Fruit fly (Drosophila melanogaster) whole organism, embryonic: ENCODE results near the gene HemK2.

Source experiments
- BEAF-32 ChIP-seq: fragments of 200-800 bp; sonication (Bioruptor generic); optimal IDR thresholded peaks from 3 replicates; lab custom pipeline; 2017; ENCODE audit warnings: missing biosample characterization, missing genetic modification characterization, mild to moderate bottlenecking, moderate library complexity, missing genetic modification reagents
- Bteb2 ChIP-seq: fragments of 200-800 bp; sonication (Bioruptor generic); optimal IDR thresholded peaks from 2 replicates; lab custom pipeline; 2016; ENCODE audit warnings: missing biosample characterization, missing genetic modification characterization
- CG10147 ChIP-seq: fragments of 200-800 bp; sonication (Bioruptor generic); optimal IDR thresholded peaks from 2 replicates; lab custom pipeline; 2019; ENCODE audit warnings: missing biosample characterization, mild to moderate bottlenecking, missing genetic modification characterization, moderate library complexity
- CG10274 ChIP-seq: fragments of 200-800 bp; sonication (Bioruptor generic); optimal IDR thresholded peaks from 3 replicates; lab custom pipeline; 2017; ENCODE audit warnings: missing biosample characterization, mild to moderate bottlenecking, missing genetic modification characterization
- CG11085 ChIP-seq: fragments of 200-800 bp; sonication (Bioruptor generic); IDR thresholded peaks from 2 replicates; pipeline ENCODE4 v1.3.6; 2022; ENCODE audit warnings: missing biosample characterization, missing genetic modification characterization
- CG12219 ChIP-seq: fragments of 200-800 bp; sonication (Bioruptor generic); optimal IDR thresholded peaks from 3 replicates; lab custom pipeline; 2018; ENCODE audit warnings: missing biosample characterization, mild to moderate bottlenecking, missing genetic modification characterization
- CG12942 ChIP-seq: fragments of 200-800 bp; sonication (Bioruptor generic); optimal IDR thresholded peaks from 3 replicates; lab custom pipeline; 2016; ENCODE audit warnings: missing biosample characterization, missing genetic modification characterization
- CG14667 ChIP-seq: fragments of 200-800 bp; sonication (Bioruptor generic); IDR thresholded peaks from 2 replicates; pipeline ENCODE4 v1.3.6; 2022; ENCODE audit warnings: missing biosample characterization, missing genetic modification characterization
- CG15514 ChIP-seq: fragments of 200-800 bp; sonication (Bioruptor generic); optimal IDR thresholded peaks from 3 replicates; lab custom pipeline; 2017; ENCODE audit warnings: missing biosample characterization, missing genetic modification characterization, mild to moderate bottlenecking, moderate library complexity, missing genetic modification reagents
- CG17385 ChIP-seq: fragments of 200-800 bp; sonication (Bioruptor generic); optimal IDR thresholded peaks from 3 replicates; lab custom pipeline; 2018; ENCODE audit warnings: missing biosample characterization, mild to moderate bottlenecking, missing genetic modification characterization
- CG17802 ChIP-seq: fragments of 200-800 bp; sonication (Bioruptor generic); optimal IDR thresholded peaks from 2 replicates; lab custom pipeline; 2018; ENCODE audit warnings: missing biosample characterization, mild to moderate bottlenecking, missing genetic modification characterization, moderate library complexity
- CG2678 ChIP-seq: fragments of 200-800 bp; sonication (Bioruptor generic); optimal IDR thresholded peaks from 3 replicates; lab custom pipeline; 2019; ENCODE audit warnings: missing biosample characterization, mild to moderate bottlenecking, missing genetic modification characterization, moderate library complexity
- CG2712 ChIP-seq: fragments of 200-800 bp; optimal IDR thresholded peaks from 3 replicates; lab custom pipeline; 2019; ENCODE audit warnings: missing biosample characterization, mild to moderate bottlenecking, missing genetic modification characterization, moderate library complexity
- CG4360 ChIP-seq: fragments of 200-800 bp; sonication (Bioruptor generic); IDR thresholded peaks from 2 replicates; pipeline ENCODE4 v1.3.6; 2022; ENCODE audit warnings: missing biosample characterization, missing genetic modification characterization
- CG4707 ChIP-seq: fragments of 200-800 bp; sonication (Bioruptor generic); optimal IDR thresholded peaks from 2 replicates; lab custom pipeline; 2018; ENCODE audit warnings: missing biosample characterization, mild to moderate bottlenecking, missing genetic modification characterization, moderate library complexity
- CG4730 ChIP-seq: fragments of 200-800 bp; sonication (Bioruptor generic); IDR thresholded peaks from 2 replicates; pipeline ENCODE4 v1.3.6; 2022; ENCODE audit warnings: missing biosample characterization, missing genetic modification characterization
- CG8765 ChIP-seq: fragments of 200-800 bp; sonication (Bioruptor generic); IDR thresholded peaks from 2 replicates; pipeline ENCODE4 v1.3.6; 2022; ENCODE audit warnings: missing biosample characterization, missing genetic modification characterization
- CG9215 ChIP-seq: fragments of 200-800 bp; sonication (Bioruptor generic); IDR thresholded peaks from 2 replicates; pipeline ENCODE4 v1.3.6; 2022; ENCODE audit warnings: missing biosample characterization, missing genetic modification characterization
- CTCF ChIP-seq: fragments of 200-800 bp; sonication (Bioruptor generic); optimal IDR thresholded peaks from 2 replicates; lab custom pipeline; 2017; ENCODE audit warnings: missing biosample characterization, mild to moderate bottlenecking, missing genetic modification characterization, moderate library complexity
- Dad ChIP-seq: fragments of 200-800 bp; sonication (Bioruptor generic); optimal IDR thresholded peaks from 3 replicates; lab custom pipeline; 2016; ENCODE audit warnings: missing biosample characterization, missing genetic modification characterization
- Dek ChIP-seq: fragments of 200-800 bp; sonication (Bioruptor generic); optimal IDR thresholded peaks from 3 replicates; lab custom pipeline; 2019; ENCODE audit warnings: missing biosample characterization, mild to moderate bottlenecking, missing genetic modification characterization, moderate library complexity
- Dip2 ChIP-seq: fragments of 200-800 bp; sonication (Bioruptor generic); IDR thresholded peaks from 2 replicates; pipeline ENCODE4 v1.3.6; 2022; ENCODE audit warnings: missing biosample characterization, missing genetic modification characterization
- Doc3 ChIP-seq: fragments of 200-800 bp; sonication (Bioruptor generic); IDR thresholded peaks from 3 replicates; pipeline ENCODE4 v1.3.6; 2022; ENCODE audit warnings: missing biosample characterization, missing genetic modification characterization; ENCODE audit not compliant: partially characterized antibody
- Dref ChIP-seq: fragments of 200-800 bp; sonication (Bioruptor generic); IDR thresholded peaks from 2 replicates; pipeline ENCODE4 v1.3.6; 2022; ENCODE audit warnings: missing biosample characterization, missing genetic modification characterization
- Fer3 ChIP-seq: fragments of 200-800 bp; sonication (Bioruptor generic); optimal IDR thresholded peaks from 2 replicates; lab custom pipeline; 2018; ENCODE audit warnings: missing biosample characterization, mild to moderate bottlenecking, missing genetic modification characterization, moderate library complexity
- Gug ChIP-seq: fragments of 200-800 bp; sonication (Bioruptor generic); IDR thresholded peaks from 4 replicates; pipeline ENCODE4 v1.3.6; 2022; ENCODE audit warnings: missing biosample characterization, missing genetic modification characterization
- HHEX ChIP-seq: fragments of 200-800 bp; sonication (Bioruptor generic); optimal IDR thresholded peaks from 3 replicates; lab custom pipeline; 2017; ENCODE audit warnings: missing biosample characterization, mild to moderate bottlenecking, missing genetic modification characterization, missing genetic modification reagents
- Pdp1 ChIP-seq, 2 experiments: fragments of 200-800 bp; sonication (Bioruptor generic); optimal IDR thresholded peaks; 3 replicates each; lab custom pipeline; 2016; ENCODE audit warnings: missing biosample characterization in 2 of 2, missing genetic modification characterization in 2 of 2, mild to moderate bottlenecking in 1 of 2, moderate library complexity in 1 of 2
- TFAM ChIP-seq: fragments of 200-800 bp; sonication (Bioruptor generic); optimal IDR thresholded peaks from 2 replicates; lab custom pipeline; 2017; ENCODE audit warnings: missing biosample characterization, missing genetic modification characterization, inconsistent platforms
- abd-A ChIP-seq: fragments of 200-800 bp; sonication (Bioruptor generic); optimal IDR thresholded peaks from 3 replicates; lab custom pipeline; 2019; ENCODE audit warnings: missing biosample characterization, mild to moderate bottlenecking, missing genetic modification characterization, moderate library complexity
- ase ChIP-seq: fragments of 200-800 bp; sonication (Bioruptor generic); IDR thresholded peaks from 3 replicates; pipeline ENCODE4 v1.3.6; 2022; ENCODE audit warnings: missing biosample characterization, missing genetic modification characterization
- bcd ChIP-seq: fragments of 200-800 bp; sonication (Bioruptor generic); optimal IDR thresholded peaks from 2 replicates; lab custom pipeline; 2017; ENCODE audit warnings: missing biosample characterization, mild to moderate bottlenecking, missing genetic modification characterization
- chinmo ChIP-seq: fragments of 200-800 bp; sonication (Bioruptor generic); IDR thresholded peaks from 4 replicates; pipeline ENCODE4 v1.3.6; 2022; ENCODE audit warnings: missing biosample characterization, missing genetic modification characterization; ENCODE audit not compliant: partially characterized antibody
- crc ChIP-seq: fragments of 200-800 bp; sonication (Bioruptor generic); optimal IDR thresholded peaks from 2 replicates; lab custom pipeline; 2016; ENCODE audit warnings: missing biosample characterization, missing genetic modification characterization
- dmrt99B ChIP-seq: fragments of 200-800 bp; sonication (Bioruptor generic); optimal IDR thresholded peaks from 2 replicates; lab custom pipeline; 2018; ENCODE audit warnings: missing biosample characterization, mild to moderate bottlenecking, missing genetic modification characterization, moderate library complexity
- dpn ChIP-seq, 2 experiments: fragments of 200-800 bp; sonication (Bioruptor generic); optimal IDR thresholded peaks; 3 replicates each; lab custom pipeline; 2016; ENCODE audit warnings: missing biosample characterization in 2 of 2, missing genetic modification characterization in 2 of 2
- ham ChIP-seq: fragments of 200-800 bp; sonication (Bioruptor generic); IDR thresholded peaks from 2 replicates; pipeline ENCODE4 v1.3.6; 2022; ENCODE audit warnings: missing biosample characterization, missing genetic modification characterization
- kah ChIP-seq: fragments of 200-800 bp; sonication (Bioruptor generic); optimal IDR thresholded peaks from 2 replicates; lab custom pipeline; 2018; ENCODE audit warnings: missing biosample characterization, mild to moderate bottlenecking, missing genetic modification characterization
- lilli ChIP-seq: fragments of 200-800 bp; sonication (Bioruptor generic); optimal IDR thresholded peaks from 3 replicates; lab custom pipeline; 2016; ENCODE audit warnings: missing biosample characterization, missing genetic modification characterization
- lov ChIP-seq, 2 experiments: fragments of 200-800 bp in 1 of 2; fragments of >200 bp in 1 of 2; sonication (Bioruptor generic) in 1 of 2; IDR thresholded peaks in 1 of 2; optimal IDR thresholded peaks in 1 of 2; 2 replicates in 1 of 2; 3 replicates in 1 of 2; pipeline versions ENCODE4 v1.3.6 to Lab custom; 2017 to 2022; ENCODE audit warnings: missing biosample characterization in 1 of 2, missing genetic modification characterization in 1 of 2
- mam ChIP-seq: fragments of 200-800 bp; sonication (Bioruptor generic); optimal IDR thresholded peaks from 3 replicates; lab custom pipeline; 2016; ENCODE audit warnings: missing biosample characterization, missing genetic modification characterization
- mirr ChIP-seq: fragments of 200-800 bp; sonication (Bioruptor generic); optimal IDR thresholded peaks from 3 replicates; lab custom pipeline; 2018; ENCODE audit warnings: missing biosample characterization, mild to moderate bottlenecking, missing genetic modification characterization
- mld ChIP-seq: fragments of 200-800 bp; sonication (Bioruptor generic); IDR thresholded peaks from 3 replicates; pipeline ENCODE4 v1.3.6; 2022; ENCODE audit warnings: missing biosample characterization, missing genetic modification characterization; ENCODE audit not compliant: partially characterized antibody
- nau ChIP-seq: fragments of 200-800 bp; sonication (Bioruptor generic); optimal IDR thresholded peaks from 3 replicates; lab custom pipeline; 2017; ENCODE audit warnings: missing biosample characterization, mild to moderate bottlenecking, missing genetic modification characterization, missing genetic modification reagents
- org-1 ChIP-seq: fragments of 200-800 bp; sonication (Bioruptor generic); optimal IDR thresholded peaks from 2 replicates; lab custom pipeline; 2017; ENCODE audit warnings: missing biosample characterization, missing genetic modification characterization
- p53 ChIP-seq: fragments of 200-800 bp; sonication (Bioruptor generic); optimal IDR thresholded peaks from 2 replicates; lab custom pipeline; 2016; ENCODE audit warnings: missing biosample characterization, missing genetic modification characterization
- run ChIP-seq: fragments of 200-800 bp; sonication (Bioruptor generic); optimal IDR thresholded peaks from 3 replicates; lab custom pipeline; 2018; ENCODE audit warnings: missing biosample characterization, mild to moderate bottlenecking, missing genetic modification characterization
- seq ChIP-seq: fragments of 200-800 bp; sonication (Bioruptor generic); IDR thresholded peaks from 2 replicates; pipeline ENCODE4 v1.3.6; 2022; ENCODE audit warnings: missing biosample characterization, missing genetic modification characterization
- sob ChIP-seq: fragments of 200-800 bp; sonication (Bioruptor generic); IDR thresholded peaks from 2 replicates; pipeline ENCODE4 v1.3.6; 2022; ENCODE audit warnings: missing biosample characterization, missing genetic modification characterization
- zfh1 ChIP-seq: fragments of 200-800 bp; sonication (Bioruptor generic); IDR thresholded peaks from 3 replicates; pipeline ENCODE4 v1.3.6; 2022; ENCODE audit warnings: missing biosample characterization, missing genetic modification characterization

The HemK2 gene

dm6 chr2L:2729882-2730281 is 29.6 kb downstream of the HemK2 start (continued):
- TF ChIP-seq sob (peak; percentile 53; the same call in 1 of the 2 replicates), p53 (GFP tag; lab: Kevin White, UChicago) (no peak), BEAF-32 (GFP tag; lab: Kevin White, UChicago) (no peak), run (tag; lab: Kevin White, UChicago) (no peak), CG2712 (tag; lab: Kevin White, UChicago) (peak; percentile 7), CG11085 (peak; percentile 49; the same call in 1 of the 2 replicates), CG4707 (GFP tag; lab: Kevin White, UChicago) (no peak), ham (GFP tag; lab: Robert Waterston, UW) (no peak), Dip2 (no peak), dmrt99B (peak; percentile 28), abd-A (tag; lab: Kevin White, UChicago) (no peak), mld (no peak), lov (optimal IDR thresholded peaks at IDR 0.05; lab: Kevin White, UChicago) (no peak), lov (GFP tag; IDR thresholded peaks at IDR 0.05; lab: Robert Waterston, UW) (no peak), CG4730 (GFP tag; lab: Robert Waterston, UW) (peak; percentile 61; the same call in 1 of the 2 replicates), Bteb2 (GFP tag; lab: Kevin White, UChicago) (no peak), bcd (GFP tag; lab: Kevin White, UChicago) (peak; percentile 50), CG9215 (peak; percentile 46; the same call in 1 of the 2 replicates), Dref (0 out of 2 replicates have a peak, but pooled peaks have one; percentile 32), CG8765 (0 out of 2 replicates have a peak, but pooled peaks have one; percentile 28), seq (GFP tag; lab: Robert Waterston, UW) (no peak), chinmo (GFP tag; lab: Robert Waterston, UW) (peak; percentile 65; the same call in 1 of the 4 replicates), Fer3 (tag; lab: Kevin White, UChicago) (peak; percentile 66), CG12219 (no peak), CG17802 (tag; lab: Kevin White, UChicago) (no peak), CG2678 (peak; percentile 48), kah (no peak), CG14667 (GFP tag; lab: Robert Waterston, UW) (peak; percentile 44; the same call in 1 of the 2 replicates), CG4360 (GFP tag; lab: Robert Waterston, UW) (no peak), Dad (GFP tag; lab: Kevin White, UChicago) (no peak), mirr (peak; percentile 62), mam (GFP tag; lab: Kevin White, UChicago) (peak; percentile 45), Dek (tag; lab: Kevin White, UChicago) (peak; percentile 51), Doc3 (no peak), HHEX (GFP tag; lab: Kevin White, UChicago) (peak; percentile 43), nau (peak; percentile 3), crc (GFP tag; lab: Kevin White, UChicago) (no peak), ase (GFP tag; lab: Robert Waterston, UW) (0 out of 3 replicates have a peak, but pooled peaks have one; percentile 28), Gug (GFP tag; lab: Robert Waterston, UW) (peak; percentile 86; the same call in 3 of the 4 replicates), CTCF (GFP tag; lab: Kevin White, UChicago) (no peak), CG17385 (GFP tag; lab: Kevin White, UChicago) (peak; percentile 25), TFAM (GFP tag; lab: Kevin White, UChicago) (no peak), dpn (GFP tag; optimal IDR thresholded peaks at IDR 0.05; lab: Kevin White, UChicago) (peak; percentile 1 to 61), org-1 (GFP tag; lab: Kevin White, UChicago) (no peak), CG10274 (peak; percentile 49), CG12942 (GFP tag; lab: Kevin White, UChicago) (no peak), CG15514 (peak; percentile 48), Pdp1 (GFP tag; optimal IDR thresholded peaks at IDR 0.05; lab: Kevin White, UChicago) (no peak), zfh1 (no peak; the same call in 2 of the 3 replicates), CG10147 (no peak), lilli (GFP tag; lab: Kevin White, UChicago) (peak; percentile 42)
